Fruit fly (Drosophila melanogaster): ENCODE data around the gene Pgant5.

Pgant5 gene

dm6 chr2L:5093772-5094350, 469 bp upstream of the Pgant5 start, which contains the start of gene CG5828 (continued):
- TF ChIP-seq gro (GFP tag; optimal IDR thresholded peaks at IDR 0.05) (no peak), CG2202 (tag; optimal IDR thresholded peaks at IDR 0.05) (no peak), CG1529 (GFP tag; optimal IDR thresholded peaks at IDR 0.05) (no peak), tna (GFP tag; IDR thresholded peaks at IDR 0.05; ENCODE audit: partially characterized antibody) (no peak), Six4 (GFP tag; optimal IDR thresholded peaks at IDR 0.05) (no peak), ash1 (GFP tag; optimal IDR thresholded peaks at IDR 0.05) (no peak), CG6175 (GFP tag; IDR thresholded peaks at IDR 0.05) (no peak), CG5245 (GFP tag; optimal IDR thresholded peaks at IDR 0.05) (no peak), E2f2 (GFP tag; IDR thresholded peaks at IDR 0.05) (peak; percentile 45; the same call in 1 of the 2 replicates), wor (GFP tag; IDR thresholded peaks at IDR 0.05) (no peak), CG13424 (tag; optimal IDR thresholded peaks at IDR 0.05) (no peak), CG11093 (GFP tag; IDR thresholded peaks at IDR 0.05) (no peak), knrl (GFP tag; IDR thresholded peaks at IDR 0.05; ENCODE audit: partially characterized antibody) (peak; percentile 71; the same call in 2 of the 3 replicates), Rx (GFP tag; IDR thresholded peaks at IDR 0.05) (no peak), zen2 (GFP tag; IDR thresholded peaks at IDR 0.05; ENCODE audit: partially characterized antibody) (peak; percentile 44; the same call in 1 of the 3 replicates), ci (GFP tag; IDR thresholded peaks at IDR 0.05) (no peak), crp (GFP tag; optimal IDR thresholded peaks at IDR 0.05) (no peak), sob (GFP tag; IDR thresholded peaks at IDR 0.05) (no peak), nau (GFP tag; optimal IDR thresholded peaks at IDR 0.05) (no peak), Ets97D (GFP tag; optimal IDR thresholded peaks at IDR 0.05) (no peak), Side (GFP tag; optimal IDR thresholded peaks at IDR 0.05) (no peak), aop (GFP tag; IDR thresholded peaks at IDR 0.05) (no peak), btn (GFP tag; optimal IDR thresholded peaks at IDR 0.05) (no peak), MESR4 (GFP tag; optimal IDR thresholded peaks at IDR 0.05) (peak; percentile 79), Nf-YC (tag; optimal IDR thresholded peaks at IDR 0.05) (no peak), nom (GFP tag; optimal IDR thresholded peaks at IDR 0.05) (no peak), CG17912 (GFP tag; optimal IDR thresholded peaks at IDR 0.05) (no peak), Awh (GFP tag; IDR thresholded peaks at IDR 0.05) (no peak), Myb (GFP tag; optimal IDR thresholded peaks at IDR 0.05) (peak; percentile 45), CG16813 (GFP tag; IDR thresholded peaks at IDR 0.05; ENCODE audit: partially characterized antibody) (peak; percentile 77), Camta (GFP tag; optimal IDR thresholded peaks at IDR 0.05) (no peak), Aef1 (GFP tag; IDR thresholded peaks at IDR 0.05) (no peak), CG14710 (tag; optimal IDR thresholded peaks at IDR 0.05) (peak; percentile 61), Med (GFP tag) (peak; percentile 86), CG10462 (GFP tag; optimal IDR thresholded peaks at IDR 0.05) (peak; percentile 52), Hand (GFP tag; optimal IDR thresholded peaks at IDR 0.05) (no peak), dan (GFP tag; IDR thresholded peaks at IDR 0.05) (no peak), CG15269 (tag; optimal IDR thresholded peaks at IDR 0.05) (no peak), CG3726 (GFP tag; IDR thresholded peaks at IDR 0.05) (no peak), so (GFP tag; IDR thresholded peaks at IDR 0.05) (no peak), CG4820 (GFP tag; optimal IDR thresholded peaks at IDR 0.05) (no peak), CG3838 (GFP tag; optimal IDR thresholded peaks at IDR 0.05) (no peak), CG2129 (GFP tag; IDR thresholded peaks at IDR 0.05; ENCODE audit: partially characterized antibody) (peak; percentile 30; the same call in 1 of the 2 replicates), Oli (tag; optimal IDR thresholded peaks at IDR 0.05) (no peak), Tbp (GFP tag; optimal IDR thresholded peaks at IDR 0.05) (no peak), CG2120 (GFP tag; optimal IDR thresholded peaks at IDR 0.05) (no peak), CG1792 (GFP tag; optimal IDR thresholded peaks at IDR 0.05) (no peak), CG12769 (tag; optimal IDR thresholded peaks at IDR 0.05) (no peak), danr (GFP tag; IDR thresholded peaks at IDR 0.05) (no peak), CG12942 (GFP tag; optimal IDR thresholded peaks at IDR 0.05) (no peak), CG10654 (GFP tag; optimal IDR thresholded peaks at IDR 0.05) (no peak)
